Worm (Caenorhabditis elegans): ENCODE data around the gene Y51H4A.941.
"Not testable (repeated sequence)": the region's sequence is repeated elsewhere in the genome, so short reads cannot be mapped to it uniquely, and the experiment has no call there.

Gene Y51H4A.941

DNA sequence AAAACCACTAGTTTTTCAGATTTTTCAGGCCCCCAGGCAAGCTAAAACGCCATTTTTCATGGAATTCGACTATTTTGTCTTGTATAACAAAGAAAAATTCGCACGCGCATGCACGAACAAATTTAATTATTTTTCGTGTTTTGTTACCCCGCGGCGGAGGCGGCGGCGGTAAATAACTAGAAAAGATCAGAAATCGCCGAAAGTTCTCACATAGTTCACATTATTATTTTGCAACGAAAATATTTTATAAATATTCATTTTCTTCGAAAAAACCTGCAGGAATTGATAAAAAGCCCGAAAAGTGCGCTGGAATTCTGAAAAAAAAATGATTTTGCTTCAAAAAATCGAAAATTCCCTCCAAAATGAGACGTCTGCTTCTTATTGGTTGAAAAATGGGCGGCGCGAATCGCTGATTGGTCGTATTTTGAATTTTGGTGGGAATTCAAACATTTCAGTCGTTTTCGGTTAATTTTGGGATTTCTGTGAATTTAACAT is 36.9 kb downstream of the Y51H4A.941 start:
- TF ChIP-seq unc-62 (GFP tag; optimal IDR thresholded peaks at IDR 0.05), result no peak

DNA sequence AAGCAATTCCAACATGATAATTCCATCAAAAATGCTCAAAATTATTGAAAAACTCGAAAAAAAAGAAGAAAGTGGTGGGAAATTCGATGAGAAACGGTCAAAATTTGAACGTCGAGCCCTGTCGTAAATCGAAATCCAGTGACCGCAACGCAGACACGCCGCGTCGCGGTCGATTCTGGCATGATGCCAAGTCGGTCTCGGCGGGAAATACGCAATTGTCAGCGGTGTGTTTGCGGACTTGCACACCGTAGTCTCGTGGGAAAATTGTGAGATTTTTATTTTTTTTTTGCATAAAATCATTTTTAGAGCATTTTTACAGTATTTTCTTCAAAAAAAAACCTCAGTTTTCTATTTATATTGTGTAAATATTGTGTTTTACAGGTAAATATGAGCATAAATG is 38.2 kb downstream of the Y51H4A.941 start, which contains the start of gene tsr-2:
TSS of gene tsr-2 (plus strand) at position 382 of the 400 bp plus-strand sequence.
- TF ChIP-seq unc-62 (GFP tag; optimal IDR thresholded peaks at IDR 0.05), result no peak

DNA sequence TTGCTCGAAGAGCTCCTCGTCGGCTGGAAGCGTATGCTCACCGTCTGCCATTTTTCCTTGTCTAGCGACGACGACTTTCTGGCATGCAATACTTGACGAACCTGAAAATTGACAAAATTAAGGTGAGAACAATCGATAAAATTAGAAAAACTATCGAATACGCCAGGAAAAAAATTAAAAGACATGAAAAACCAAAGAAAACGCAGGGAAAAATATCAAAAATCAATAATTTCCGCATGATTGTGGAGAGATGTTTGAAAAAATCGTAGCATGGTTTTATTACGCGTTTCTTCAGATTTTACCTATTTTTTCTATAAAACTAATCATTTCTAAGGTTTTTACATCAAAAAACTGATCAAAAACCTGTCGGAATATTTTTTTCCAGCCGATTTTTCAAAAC is 38.7 kb downstream of the Y51H4A.941 start, which contains the start of gene set-26:
TSS of gene set-26 (minus strand) at position 101 of the 400 bp plus-strand sequence.
- TF ChIP-seq unc-62 (GFP tag; optimal IDR thresholded peaks at IDR 0.05), result not testable (repeated sequence)

DNA sequence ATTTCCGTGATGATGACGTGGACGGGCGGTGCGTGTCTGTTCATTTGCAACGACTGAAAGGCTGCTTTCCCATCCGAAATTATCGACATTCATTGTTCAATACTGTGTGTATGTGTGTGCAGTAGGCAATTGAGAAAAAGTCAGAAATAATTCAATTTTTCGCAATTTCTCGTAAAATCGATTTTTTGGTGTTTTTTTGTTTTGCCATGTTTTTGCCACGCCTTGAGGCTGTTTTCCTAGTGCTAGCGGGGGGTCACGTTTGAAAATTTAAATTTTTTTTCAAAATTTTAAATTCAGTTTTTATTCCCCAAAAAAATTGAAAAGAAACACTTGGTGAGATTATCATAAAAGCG is 48.3 kb downstream of the Y51H4A.941 start, which contains the start of gene Y51H4A.13:
TSS of gene Y51H4A.13 (minus strand) at position 182 of the 353 bp plus-strand sequence.
- not testable (repeated sequence) for TF ChIP-seq unc-62 (GFP tag; optimal IDR thresholded peaks at IDR 0.05)

DNA sequence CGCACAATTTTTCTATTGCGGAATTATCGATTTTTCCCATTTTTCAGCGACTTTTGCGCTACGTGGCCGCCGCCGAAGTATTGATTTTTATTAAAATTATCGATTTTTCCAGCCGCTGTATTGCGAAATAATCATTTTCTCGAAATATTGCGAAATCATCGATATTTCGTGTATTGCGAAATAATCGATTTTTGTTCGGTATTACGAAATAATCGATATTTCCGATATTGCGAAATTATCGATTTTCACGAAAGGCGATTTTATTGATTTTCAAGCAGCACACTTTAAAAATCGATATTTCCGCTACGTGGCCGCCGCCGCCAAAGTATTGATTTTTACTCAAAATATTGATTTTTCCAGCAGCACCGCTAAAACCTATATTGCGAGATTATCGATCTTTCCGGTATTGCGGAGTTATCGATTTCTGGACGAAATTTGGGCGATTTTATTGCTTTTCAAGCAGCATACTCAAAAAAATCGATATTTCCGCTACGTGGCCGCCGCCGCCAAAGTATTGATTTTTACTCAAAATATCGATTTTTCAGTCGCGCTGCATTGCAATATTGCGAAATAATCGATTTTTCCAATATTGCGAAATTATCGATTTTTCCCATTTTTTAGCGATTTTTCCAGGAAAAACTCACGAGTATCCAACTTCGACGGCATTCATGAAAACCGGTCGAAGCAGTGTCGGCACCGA is 48.8 kb downstream of the Y51H4A.941 start:
- no peak for TF ChIP-seq unc-62 (GFP tag; optimal IDR thresholded peaks at IDR 0.05)

DNA sequence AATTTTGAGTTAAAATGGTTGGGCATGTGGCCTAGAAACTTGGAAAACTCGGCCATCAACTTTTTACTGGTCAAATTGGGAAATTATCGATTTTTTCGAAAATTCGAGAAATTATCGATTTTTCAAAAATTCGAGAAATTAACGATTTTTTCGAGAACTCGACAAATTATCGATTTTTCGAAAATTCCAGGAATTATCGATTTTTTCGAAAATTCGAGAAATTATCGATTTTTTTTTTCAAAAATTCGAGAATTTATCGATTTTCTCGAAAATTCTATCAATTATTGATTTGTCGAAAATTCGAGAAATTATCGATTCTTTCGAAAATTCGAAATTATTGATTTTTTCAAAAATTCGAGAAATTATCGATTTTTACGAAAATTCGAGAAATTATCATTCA is 50.7 kb downstream of the Y51H4A.941 start:
- no peak for TF ChIP-seq unc-62 (GFP tag; optimal IDR thresholded peaks at IDR 0.05)

Data from whole organism, dauer.